Fruit fly (Drosophila melanogaster): ENCODE results near the gene Raf.

dm6 chrX:2318369-2318768 is 23.1 kb downstream of the Raf start:
- no peak for TF ChIP-seq Crg-1 (GFP tag; optimal IDR thresholded peaks at IDR 0.05)
- TF ChIP-seq CG14711 (tag; optimal IDR thresholded peaks at IDR 0.05): no peak
- TF ChIP-seq kay (GFP tag; ENCODE audit: borderline replicate concordance): no peak
- no peak for TF ChIP-seq tj (GFP tag; optimal IDR thresholded peaks at IDR 0.05)
- TF ChIP-seq toe (GFP tag; optimal IDR thresholded peaks at IDR 0.05): no peak
- no peak for TF ChIP-seq Hr96 (GFP tag; optimal IDR thresholded peaks at IDR 0.05)
